Fruit fly (Drosophila melanogaster): ENCODE results near the gene RpS13.

The RpS13 gene

DNA sequence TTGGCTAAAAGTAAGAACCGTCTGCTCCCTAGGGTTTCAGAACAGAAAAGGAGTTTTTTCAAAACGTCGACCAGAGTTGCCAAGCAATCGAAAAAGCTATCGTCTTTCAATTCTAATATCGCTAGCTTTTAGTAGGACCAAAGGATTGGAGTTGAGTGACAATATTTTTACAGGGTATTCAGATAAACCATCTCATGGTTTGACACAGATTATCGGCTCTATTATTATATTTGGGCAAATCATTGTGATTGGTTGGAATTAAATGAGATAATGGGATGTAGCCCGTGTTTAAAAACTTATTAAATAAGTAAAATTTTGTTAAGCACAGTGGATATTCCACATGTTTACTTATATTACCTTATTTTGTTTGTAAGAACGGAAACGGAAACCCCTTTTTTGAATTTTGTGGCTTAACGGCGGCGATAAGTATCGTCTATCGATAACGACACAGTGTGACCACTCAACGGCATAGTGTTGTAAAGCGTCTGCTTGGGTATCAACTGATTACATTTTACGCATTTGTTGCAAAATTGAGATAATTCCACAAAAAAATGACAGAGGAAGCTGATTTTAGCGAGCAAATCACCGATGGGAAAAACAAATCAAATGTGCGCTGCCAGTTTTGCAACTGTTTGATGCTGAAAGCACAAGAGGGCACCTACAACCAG is 44.5 kb downstream of the RpS13 start, which contains the start of the genes mtsh and strat (continued):
- TF ChIP-seq CG12659 (GFP tag; optimal IDR thresholded peaks at IDR 0.05): peak; percentile 55
- peak; percentile 68 for TF ChIP-seq CG12104 (GFP tag; optimal IDR thresholded peaks at IDR 0.05)
- peak; percentile 16; the same call in 1 of the 2 replicates for TF ChIP-seq Ada2b (GFP tag; IDR thresholded peaks at IDR 0.05)
- TF ChIP-seq TFAM (GFP tag; optimal IDR thresholded peaks at IDR 0.05): peak; percentile 21
- TF ChIP-seq phol (tag; optimal IDR thresholded peaks at IDR 0.05): peak; percentile 70
- peak; percentile 76 for TF ChIP-seq Rfx (GFP tag; IDR thresholded peaks at IDR 0.05)
- TF ChIP-seq pzg (GFP tag; optimal IDR thresholded peaks at IDR 0.05): peak; percentile 84
- TF ChIP-seq Sry-δ (GFP tag; optimal IDR thresholded peaks at IDR 0.05): peak; percentile 62
- peak; percentile 63 for TF ChIP-seq CG4854 (GFP tag; optimal IDR thresholded peaks at IDR 0.05)
- TF ChIP-seq CG31388 (GFP tag; optimal IDR thresholded peaks at IDR 0.05): no peak
- TF ChIP-seq bsh (GFP tag; optimal IDR thresholded peaks at IDR 0.05): peak in 1 of 2 experiments; percentile 39
- TF ChIP-seq schlank (tag; optimal IDR thresholded peaks at IDR 0.05): peak; percentile 38
- peak; percentile 44 for TF ChIP-seq exex (tag; optimal IDR thresholded peaks at IDR 0.05)
- peak; percentile 11 for TF ChIP-seq CG3163 (GFP tag; optimal IDR thresholded peaks at IDR 0.05)
- no peak for TF ChIP-seq gt (GFP tag; IDR thresholded peaks at IDR 0.05)
- TF ChIP-seq CG4282 (GFP tag; optimal IDR thresholded peaks at IDR 0.05): no peak
- no peak for TF ChIP-seq trh (GFP tag; optimal IDR thresholded peaks at IDR 0.05)
- peak; percentile 65 for TF ChIP-seq trem (tag; optimal IDR thresholded peaks at IDR 0.05)
- TF ChIP-seq CG3995 (GFP tag; optimal IDR thresholded peaks at IDR 0.05): peak; percentile 26
- 0 out of 2 replicates have a peak, but pooled peaks have one; percentile 8 for TF ChIP-seq CG7372 (GFP tag; IDR thresholded peaks at IDR 0.05)
- TF ChIP-seq E2f2 (GFP tag; IDR thresholded peaks at IDR 0.05): peak; percentile 96
- TF ChIP-seq CG2875 (GFP tag; optimal IDR thresholded peaks at IDR 0.05): peak; percentile 6
- peak; percentile 8 for TF ChIP-seq ash1 (GFP tag; optimal IDR thresholded peaks at IDR 0.05)
- TF ChIP-seq CG10462 (GFP tag; optimal IDR thresholded peaks at IDR 0.05): no peak
- TF ChIP-seq hb (GFP tag; IDR thresholded peaks at IDR 0.05; ENCODE audit: partially characterized antibody): no peak
- peak; percentile 19 for TF ChIP-seq dmrt11E (tag; optimal IDR thresholded peaks at IDR 0.05)
- peak; percentile 60 for TF ChIP-seq CG18262 (tag; optimal IDR thresholded peaks at IDR 0.05)
- TF ChIP-seq CG14441 (GFP tag; IDR thresholded peaks at IDR 0.05): peak; percentile 59
- peak; percentile 12 for TF ChIP-seq CG7786 (GFP tag; optimal IDR thresholded peaks at IDR 0.05)
- peak; percentile 39 for TF ChIP-seq CG8281 (tag; optimal IDR thresholded peaks at IDR 0.05)
- TF ChIP-seq CG12155 (GFP tag; optimal IDR thresholded peaks at IDR 0.05): peak; percentile 42
- peak; percentile 79 for TF ChIP-seq CG7963 (GFP tag; IDR thresholded peaks at IDR 0.05; ENCODE audit: partially characterized antibody)
- TF ChIP-seq HmgZ (tag; optimal IDR thresholded peaks at IDR 0.05): peak; percentile 60
- TF ChIP-seq pnt (GFP tag; optimal IDR thresholded peaks at IDR 0.05): no peak
- TF ChIP-seq psq (GFP tag; optimal IDR thresholded peaks at IDR 0.05): no peak
- TF ChIP-seq CG7928 (GFP tag; optimal IDR thresholded peaks at IDR 0.05): no peak
- peak; percentile 18 for TF ChIP-seq CG30020 (tag; optimal IDR thresholded peaks at IDR 0.05)
- peak; percentile 56 for TF ChIP-seq sima (GFP tag; optimal IDR thresholded peaks at IDR 0.05)
- no peak for TF ChIP-seq unpg (GFP tag; optimal IDR thresholded peaks at IDR 0.05)
- peak; percentile 59 for TF ChIP-seq CG2120 (GFP tag; optimal IDR thresholded peaks at IDR 0.05)
- peak; percentile 61 for TF ChIP-seq CG13775 (GFP tag; optimal IDR thresholded peaks at IDR 0.05)
- peak; percentile 58 for TF ChIP-seq scrt (GFP tag; optimal IDR thresholded peaks at IDR 0.05)
- peak; percentile 96 for TF ChIP-seq stwl (tag; optimal IDR thresholded peaks at IDR 0.05)
- TF ChIP-seq Ets97D (GFP tag; optimal IDR thresholded peaks at IDR 0.05): peak; percentile 98
- peak; percentile 73 for TF ChIP-seq CG13624 (GFP tag; optimal IDR thresholded peaks at IDR 0.05)
- peak in 1 of 2 experiments; percentile 8 for TF ChIP-seq Pdp1 (GFP tag; optimal IDR thresholded peaks at IDR 0.05)
- TF ChIP-seq CoRest (tag; optimal IDR thresholded peaks at IDR 0.05): peak; percentile 48
- TF ChIP-seq nmo (GFP tag; optimal IDR thresholded peaks at IDR 0.05): peak; percentile 62
- peak; percentile 23 for TF ChIP-seq Dip3 (GFP tag; optimal IDR thresholded peaks at IDR 0.05)

All from whole organism, embryonic.